Worm (Caenorhabditis elegans): Measurements from ENCODE around the gene lag-1.

DNA sequence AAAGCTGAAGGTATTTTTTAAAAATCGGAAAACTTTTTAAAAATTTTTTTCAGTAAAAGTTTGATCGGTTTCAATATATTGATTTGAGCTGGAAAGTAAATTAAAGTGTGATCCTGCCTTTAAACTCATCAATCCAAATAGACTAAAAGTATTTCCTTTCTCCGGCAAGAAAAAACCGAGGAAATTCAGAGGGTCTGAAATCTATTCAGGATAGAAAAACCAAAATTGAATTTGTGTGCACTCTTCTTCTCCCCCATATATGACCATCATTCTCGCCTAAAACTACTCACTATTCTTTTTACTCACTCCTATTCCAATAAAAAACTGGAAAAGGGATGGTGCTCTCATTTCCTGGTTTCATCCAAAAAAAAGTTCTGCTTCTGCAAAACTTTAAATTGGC is 40.4 kb upstream of the lag-1 start:
- TF ChIP-seq ztf-11 (tag; optimal IDR thresholded peaks at IDR 0.05) (no peak), lsy-2 (tag; optimal IDR thresholded peaks at IDR 0.05) (no peak), nhr-12 (tag; optimal IDR thresholded peaks at IDR 0.05) (no peak)
